Fruit fly (Drosophila melanogaster): ENCODE results near the gene CG31106.
A peak's percentile ranks its signal among the peaks of the same experiment; 100 is the strongest.

Gene CG31106

dm6 chr3R:25193726-25194204, 22.3 kb upstream of the CG31106 start, which contains the start of gene lobo (continued):
- peak; percentile 54 for TF ChIP-seq amos (GFP tag; IDR thresholded peaks at IDR 0.05; ENCODE audit: partially characterized antibody)
- peak; percentile 76 for TF ChIP-seq Meics (GFP tag; optimal IDR thresholded peaks at IDR 0.05)
- TF ChIP-seq Hr3 (GFP tag; optimal IDR thresholded peaks at IDR 0.05): peak; percentile 65
- TF ChIP-seq CG6813 (GFP tag; optimal IDR thresholded peaks at IDR 0.05): peak; percentile 29
- TF ChIP-seq CG2120 (GFP tag; optimal IDR thresholded peaks at IDR 0.05): peak; percentile 55
- TF ChIP-seq CG8478 (optimal IDR thresholded peaks at IDR 0.05): peak; percentile 91
- TF ChIP-seq Hey (tag; optimal IDR thresholded peaks at IDR 0.05): no peak
- peak; percentile 33 for TF ChIP-seq Nf-YC (tag; optimal IDR thresholded peaks at IDR 0.05)
- TF ChIP-seq Dp (GFP tag; optimal IDR thresholded peaks at IDR 0.05): peak; percentile 29
- peak; percentile 81 for TF ChIP-seq CG9932 (GFP tag; IDR thresholded peaks at IDR 0.05)
- TF ChIP-seq chn (GFP tag; optimal IDR thresholded peaks at IDR 0.05): peak; percentile 8
- peak; percentile 22 for TF ChIP-seq CG3065 (GFP tag; optimal IDR thresholded peaks at IDR 0.05)
- 0 out of 4 replicates have a peak, but pooled peaks have one; percentile 14 for TF ChIP-seq Gug (GFP tag; IDR thresholded peaks at IDR 0.05)
- TF ChIP-seq slbo (GFP tag; IDR thresholded peaks at IDR 0.05): peak; percentile 85
- no peak for TF ChIP-seq dati (GFP tag; IDR thresholded peaks at IDR 0.05)
- no peak for TF ChIP-seq CG15011 (GFP tag; optimal IDR thresholded peaks at IDR 0.05)
- peak; percentile 14 for TF ChIP-seq CG8924 (tag; optimal IDR thresholded peaks at IDR 0.05)
- no peak for TF ChIP-seq gem (tag; optimal IDR thresholded peaks at IDR 0.05)
- TF ChIP-seq CG13296 (GFP tag; optimal IDR thresholded peaks at IDR 0.05): peak; percentile 43
- no peak for TF ChIP-seq CG15269 (tag; optimal IDR thresholded peaks at IDR 0.05)
- no peak for TF ChIP-seq prd (optimal IDR thresholded peaks at IDR 0.05)
- TF ChIP-seq prd (GFP tag; IDR thresholded peaks at IDR 0.05): no peak
- peak; percentile 34; the same call in 1 of the 2 replicates for TF ChIP-seq CG13287 (GFP tag; IDR thresholded peaks at IDR 0.05; ENCODE audit: partially characterized antibody)
- peak; percentile 54 for TF ChIP-seq CG3163 (GFP tag; optimal IDR thresholded peaks at IDR 0.05)
- peak; percentile 69 for TF ChIP-seq yki (optimal IDR thresholded peaks at IDR 0.05)
- no peak for TF ChIP-seq CG15479 (GFP tag; optimal IDR thresholded peaks at IDR 0.05)
- peak; percentile 67 for TF ChIP-seq CG6683 (GFP tag; optimal IDR thresholded peaks at IDR 0.05)
- no peak for TF ChIP-seq Drgx (GFP tag; IDR thresholded peaks at IDR 0.05)
- no peak for TF ChIP-seq CG17186 (GFP tag; optimal IDR thresholded peaks at IDR 0.05)
- no peak for TF ChIP-seq slou (GFP tag; optimal IDR thresholded peaks at IDR 0.05)
- TF ChIP-seq HmgZ (tag; optimal IDR thresholded peaks at IDR 0.05): peak; percentile 80
- peak; percentile 59 for TF ChIP-seq fu2 (GFP tag; optimal IDR thresholded peaks at IDR 0.05)
- peak; percentile 34; the same call in 1 of the 2 replicates for TF ChIP-seq vvl (GFP tag; IDR thresholded peaks at IDR 0.05)
- no peak for TF ChIP-seq D (optimal IDR thresholded peaks at IDR 0.05)
- no peak for TF ChIP-seq D (GFP tag; optimal IDR thresholded peaks at IDR 0.05)
- peak; percentile 67 for TF ChIP-seq CG17912 (GFP tag; optimal IDR thresholded peaks at IDR 0.05)
- TF ChIP-seq dimm (GFP tag; IDR thresholded peaks at IDR 0.05): peak; percentile 53; the same call in 1 of the 2 replicates
- TF ChIP-seq emc (GFP tag; optimal IDR thresholded peaks at IDR 0.05): peak; percentile 42
- TF ChIP-seq jigr1 (GFP tag; IDR thresholded peaks at IDR 0.05): no peak
- TF ChIP-seq CHES-1-like (GFP tag; optimal IDR thresholded peaks at IDR 0.05): peak; percentile 62
- TF ChIP-seq CrebB (tag; optimal IDR thresholded peaks at IDR 0.05): peak; percentile 73
- peak; percentile 50; the same call in 1 of the 2 replicates for TF ChIP-seq CG32532 (GFP tag; IDR thresholded peaks at IDR 0.05)
- peak; percentile 28 for TF ChIP-seq pzg (GFP tag; optimal IDR thresholded peaks at IDR 0.05)
- TF ChIP-seq pho (GFP tag; optimal IDR thresholded peaks at IDR 0.05): peak; percentile 64
- peak; percentile 52 for TF ChIP-seq ttk (GFP tag; IDR thresholded peaks at IDR 0.05)
- no peak for TF ChIP-seq Neu2 (GFP tag; optimal IDR thresholded peaks at IDR 0.05; ENCODE audit: borderline replicate concordance)
- TF ChIP-seq cas (GFP tag; IDR thresholded peaks at IDR 0.05): no peak
- no peak; the same call in 2 of the 3 replicates for TF ChIP-seq CG11456 (GFP tag; IDR thresholded peaks at IDR 0.05)
- TF ChIP-seq CG6254 (GFP tag; optimal IDR thresholded peaks at IDR 0.05): no peak
- peak; percentile 14 for TF ChIP-seq oc (tag; optimal IDR thresholded peaks at IDR 0.05)
- TF ChIP-seq E2f1 (GFP tag; IDR thresholded peaks at IDR 0.05): no peak
- TF ChIP-seq fd102C (GFP tag; optimal IDR thresholded peaks at IDR 0.05): no peak

All from whole organism, embryonic.